Worm (Caenorhabditis elegans): Measurements from ENCODE around the gene T19D2.3.

- no peak for TF ChIP-seq ceh-13 (GFP tag; optimal IDR thresholded peaks at IDR 0.05)
- no peak for TF ChIP-seq ets-7 (tag; optimal IDR thresholded peaks at IDR 0.05)
- TF ChIP-seq tbx-11 (GFP tag; IDR thresholded peaks at IDR 0.05): no peak
- no peak for TF ChIP-seq ama-1 (optimal IDR thresholded peaks at IDR 0.05)
- no peak for TF ChIP-seq tra-4 (tag; optimal IDR thresholded peaks at IDR 0.05)
- TF ChIP-seq tbx-37 (GFP tag; conservative IDR thresholded peaks at IDR 0.05): no peak
- no peak for TF ChIP-seq flt-1 (GFP tag; IDR thresholded peaks at IDR 0.05)
- TF ChIP-seq hnd-1 (tag; optimal IDR thresholded peaks at IDR 0.05): no peak
- TF ChIP-seq sea-1 (GFP tag; conservative IDR thresholded peaks at IDR 0.05): no peak
Measured at ce11 chrX:3900715-3901114, 38.3 kb upstream of the T19D2.3 start.

Measured in whole organism, early embryonic.